Worm (Caenorhabditis elegans): ENCODE data around the gene Y44F5A.1.
A peak's percentile ranks its signal among the peaks of the same experiment; 100 is the strongest.

Y44F5A.1 gene

ce11 chrIII:4280215-4281173 lies 33.0 kb upstream of the Y44F5A.1 start, which contains the start of gene sup-26:
Gene sup-26, minus strand, starts transcription at chrIII:4280224.
- TF ChIP-seq ZK546.5 (tag; optimal IDR thresholded peaks at IDR 0.05): no peak
- no peak for TF ChIP-seq mdl-1 (tag; optimal IDR thresholded peaks at IDR 0.05)
- TF ChIP-seq mbf-1 (tag; optimal IDR thresholded peaks at IDR 0.05): no peak
- no peak for TF ChIP-seq nhr-12 (tag; optimal IDR thresholded peaks at IDR 0.05)
- no peak for TF ChIP-seq snpc-4 (tag; optimal IDR thresholded peaks at IDR 0.05)
- TF ChIP-seq dmd-4 (tag; optimal IDR thresholded peaks at IDR 0.05): no peak
- no peak for TF ChIP-seq C34F6.9 (tag; optimal IDR thresholded peaks at IDR 0.05)
- no peak for TF ChIP-seq gmeb-1 (tag; optimal IDR thresholded peaks at IDR 0.05)
- no peak for TF ChIP-seq ceh-82 (tag; optimal IDR thresholded peaks at IDR 0.05)
- peak; percentile 62 for TF ChIP-seq F13H6.1 (tag; optimal IDR thresholded peaks at IDR 0.05)
- no peak for TF ChIP-seq ztf-4 (tag; optimal IDR thresholded peaks at IDR 0.05)
- TF ChIP-seq egl-27 (tag; optimal IDR thresholded peaks at IDR 0.05): no peak
- no peak for TF ChIP-seq unc-62 (GFP tag; optimal IDR thresholded peaks at IDR 0.05)
- no peak for TF ChIP-seq blmp-1 (tag; optimal IDR thresholded peaks at IDR 0.05; ENCODE audit: insufficient read depth)
- no peak for TF ChIP-seq nhr-10 (tag; optimal IDR thresholded peaks at IDR 0.05)
- no peak for TF ChIP-seq ztf-11 (tag; optimal IDR thresholded peaks at IDR 0.05)
- no peak for TF ChIP-seq ztf-1 (GFP tag; conservative IDR thresholded peaks at IDR 0.05)
- no peak for TF ChIP-seq skn-1 (tag; optimal IDR thresholded peaks at IDR 0.05)
- peak; percentile 19 for TF ChIP-seq nhr-21 (tag; optimal IDR thresholded peaks at IDR 0.05)
- TF ChIP-seq mab-5 (tag; optimal IDR thresholded peaks at IDR 0.05): no peak
- TF ChIP-seq R02D3.7 (tag; optimal IDR thresholded peaks at IDR 0.05): no peak
- TF ChIP-seq nhr-25 (tag; optimal IDR thresholded peaks at IDR 0.05): peak; percentile 20
- no peak for TF ChIP-seq lin-11 (tag; optimal IDR thresholded peaks at IDR 0.05)
- TF ChIP-seq peb-1 (tag; optimal IDR thresholded peaks at IDR 0.05): no peak
- TF ChIP-seq nhr-6 (tag; optimal IDR thresholded peaks at IDR 0.05): no peak
- TF ChIP-seq alr-1 (tag; optimal IDR thresholded peaks at IDR 0.05): no peak
- TF ChIP-seq Y55F3AM.14 (GFP tag; optimal IDR thresholded peaks at IDR 0.05): no peak
- TF ChIP-seq nhr-237 (tag; optimal IDR thresholded peaks at IDR 0.05): no peak
- no peak for TF ChIP-seq zag-1 (tag; optimal IDR thresholded peaks at IDR 0.05)
- TF ChIP-seq sem-4 (tag; optimal IDR thresholded peaks at IDR 0.05): no peak
- no peak for TF ChIP-seq unc-55 (GFP tag; optimal IDR thresholded peaks at IDR 0.05)
- no peak for TF ChIP-seq nhr-23 (tag; optimal IDR thresholded peaks at IDR 0.05)
- TF ChIP-seq lsy-2 (tag; optimal IDR thresholded peaks at IDR 0.05): peak in 1 of 2 experiments; percentile 18
- no peak for TF ChIP-seq aly-2 (tag; optimal IDR thresholded peaks at IDR 0.05)
- TF ChIP-seq sma-3 (GFP tag; optimal IDR thresholded peaks at IDR 0.05): no peak
- TF ChIP-seq fos-1 (tag; optimal IDR thresholded peaks at IDR 0.05): peak; percentile 17
- TF ChIP-seq elt-1 (tag; optimal IDR thresholded peaks at IDR 0.05): no peak
- no peak for TF ChIP-seq ama-1 (optimal IDR thresholded peaks at IDR 0.05)
- TF ChIP-seq nhr-11 (tag; optimal IDR thresholded peaks at IDR 0.05): no peak
- TF ChIP-seq crh-2 (tag; optimal IDR thresholded peaks at IDR 0.05): no peak
- TF ChIP-seq ceh-16 (tag; optimal IDR thresholded peaks at IDR 0.05): peak; percentile 67
- peak; percentile 62 for TF ChIP-seq nhr-129 (tag; optimal IDR thresholded peaks at IDR 0.05)
- TF ChIP-seq lin-13 (GFP tag; optimal IDR thresholded peaks at IDR 0.05): peak; percentile 41
- no peak for TF ChIP-seq elt-3 (tag; optimal IDR thresholded peaks at IDR 0.05)
- no peak for TF ChIP-seq lin-39 (tag; optimal IDR thresholded peaks at IDR 0.05)
- no peak for TF ChIP-seq unc-39 (tag; optimal IDR thresholded peaks at IDR 0.05)
- peak; percentile 25 for TF ChIP-seq sma-9 (GFP tag; optimal IDR thresholded peaks at IDR 0.05)
- TF ChIP-seq sma-9 (tag; optimal IDR thresholded peaks at IDR 0.05): no peak
- no peak for TF ChIP-seq nhr-77 (tag; optimal IDR thresholded peaks at IDR 0.05)

Data from whole organism, L2 larva.